Fruit fly (Drosophila melanogaster) whole organism, embryonic: Measurements from ENCODE around the gene Cep97.
A peak's percentile ranks its signal among the peaks of the same experiment; 100 is the strongest.

Source experiments
- Atf-2 ChIP-seq: fragments of 200-800 bp; sonication (Bioruptor generic); optimal IDR thresholded peaks from 2 replicates; lab custom pipeline; 2016; ENCODE audit warnings: missing biosample characterization, missing genetic modification characterization
- CG10979 ChIP-seq: fragments of 200-800 bp; sonication (Bioruptor generic); optimal IDR thresholded peaks from 2 replicates; lab custom pipeline; 2018; ENCODE audit warnings: missing biosample characterization, mild to moderate bottlenecking, missing genetic modification characterization, moderate library complexity
- CG12155 ChIP-seq: fragments of 200-800 bp; sonication (Bioruptor generic); optimal IDR thresholded peaks from 3 replicates; lab custom pipeline; 2016; ENCODE audit warnings: missing biosample characterization, missing genetic modification characterization
- CG13424 ChIP-seq: fragments of 200-800 bp; sonication (Bioruptor generic); optimal IDR thresholded peaks from 2 replicates; lab custom pipeline; 2019; ENCODE audit warnings: missing biosample characterization, mild to moderate bottlenecking, missing genetic modification characterization, moderate library complexity
- CG1792 ChIP-seq: fragments of 200-800 bp; sonication (Bioruptor generic); optimal IDR thresholded peaks from 2 replicates; lab custom pipeline; 2016; ENCODE audit warnings: missing biosample characterization, missing genetic modification characterization
- CG2199 ChIP-seq: fragments of 200-800 bp; sonication (Bioruptor generic); IDR thresholded peaks from 3 replicates; pipeline ENCODE4 v1.3.6; 2022; ENCODE audit warnings: missing biosample characterization, missing genetic modification characterization
- CG2678 ChIP-seq: fragments of 200-800 bp; sonication (Bioruptor generic); optimal IDR thresholded peaks from 3 replicates; lab custom pipeline; 2019; ENCODE audit warnings: missing biosample characterization, mild to moderate bottlenecking, missing genetic modification characterization, moderate library complexity
- CG2712 ChIP-seq: fragments of 200-800 bp; optimal IDR thresholded peaks from 3 replicates; lab custom pipeline; 2019; ENCODE audit warnings: missing biosample characterization, mild to moderate bottlenecking, missing genetic modification characterization, moderate library complexity
- CG30020 ChIP-seq: fragments of 200-800 bp; optimal IDR thresholded peaks from 2 replicates; lab custom pipeline; 2019; ENCODE audit warnings: missing biosample characterization, mild to moderate bottlenecking, missing genetic modification characterization, moderate library complexity
- CG3847 ChIP-seq: fragments of 200-800 bp; sonication (Bioruptor generic); IDR thresholded peaks from 2 replicates; pipeline ENCODE4 v1.3.6; 2022; ENCODE audit warnings: missing biosample characterization, missing genetic modification characterization
- CG4617 ChIP-seq: fragments of 200-800 bp; sonication (Bioruptor generic); optimal IDR thresholded peaks from 3 replicates; lab custom pipeline; 2016; ENCODE audit warnings: missing biosample characterization, missing genetic modification characterization, borderline replicate concordance
- CG5180 ChIP-seq: fragments of 200-800 bp; sonication (Bioruptor generic); optimal IDR thresholded peaks from 3 replicates; lab custom pipeline; 2017; ENCODE audit warnings: missing biosample characterization, missing genetic modification characterization, mild to moderate bottlenecking, moderate library complexity, missing genetic modification reagents
- CG8290 ChIP-seq, 3 experiments: fragments of 200-800 bp; sonication (Bioruptor generic); optimal IDR thresholded peaks; 2 replicates each; lab custom pipeline; 2016 to 2019; ENCODE audit warnings: missing biosample characterization in 3 of 3, missing genetic modification characterization in 3 of 3, mild to moderate bottlenecking in 2 of 3, moderate library complexity in 1 of 3
- CG8944 ChIP-seq: fragments of 200-800 bp; sonication (Bioruptor generic); optimal IDR thresholded peaks from 3 replicates; lab custom pipeline; 2016; ENCODE audit warnings: missing biosample characterization, missing genetic modification characterization
- CG9932 ChIP-seq: fragments of 200-800 bp; sonication (Bioruptor generic); IDR thresholded peaks from 2 replicates; pipeline ENCODE4 v1.3.6; 2022; ENCODE audit warnings: missing biosample characterization, missing genetic modification characterization
- D ChIP-seq, 2 experiments: fragments of 200-800 bp in 1 of 2; fragments of >200 bp in 1 of 2; sonication (Bioruptor generic) in 1 of 2; optimal IDR thresholded peaks; 2 replicates in 1 of 2; 3 replicates in 1 of 2; lab custom pipeline; 2017; ENCODE audit warnings: mild to moderate bottlenecking in 1 of 2, missing biosample characterization in 1 of 2, missing genetic modification characterization in 1 of 2, missing genetic modification reagents in 1 of 2
- D19A ChIP-seq: fragments of 200-800 bp; optimal IDR thresholded peaks from 3 replicates; lab custom pipeline; 2019; ENCODE audit warnings: missing biosample characterization, mild to moderate bottlenecking, missing genetic modification characterization, moderate library complexity
- D19B ChIP-seq: fragments of 200-800 bp; sonication (Bioruptor generic); optimal IDR thresholded peaks from 2 replicates; lab custom pipeline; 2017; ENCODE audit warnings: missing biosample characterization, mild to moderate bottlenecking, missing genetic modification characterization
- Dad ChIP-seq: fragments of 200-800 bp; sonication (Bioruptor generic); optimal IDR thresholded peaks from 3 replicates; lab custom pipeline; 2016; ENCODE audit warnings: missing biosample characterization, missing genetic modification characterization
- Dip2 ChIP-seq: fragments of 200-800 bp; sonication (Bioruptor generic); IDR thresholded peaks from 2 replicates; pipeline ENCODE4 v1.3.6; 2022; ENCODE audit warnings: missing biosample characterization, missing genetic modification characterization
- Gug ChIP-seq: fragments of 200-800 bp; sonication (Bioruptor generic); IDR thresholded peaks from 4 replicates; pipeline ENCODE4 v1.3.6; 2022; ENCODE audit warnings: missing biosample characterization, missing genetic modification characterization
- HLHmδ ChIP-seq: fragments of 200-800 bp; sonication (Bioruptor generic); optimal IDR thresholded peaks from 2 replicates; lab custom pipeline; 2018; ENCODE audit warnings: missing biosample characterization, mild to moderate bottlenecking, missing genetic modification characterization, moderate library complexity
- MTF-1 ChIP-seq: fragments of 200-800 bp; sonication (Bioruptor generic); optimal IDR thresholded peaks from 2 replicates; lab custom pipeline; 2018; ENCODE audit warnings: missing biosample characterization, mild to moderate bottlenecking, missing genetic modification characterization, borderline replicate concordance
- Neu2 ChIP-seq: fragments of 200-800 bp; sonication (Bioruptor generic); optimal IDR thresholded peaks from 3 replicates; lab custom pipeline; 2016; ENCODE audit warnings: missing biosample characterization, missing genetic modification characterization, borderline replicate concordance
- Rfx ChIP-seq: fragments of 200-800 bp; sonication (Bioruptor generic); IDR thresholded peaks from 2 replicates; pipeline ENCODE4 v1.3.6; 2022; ENCODE audit warnings: missing biosample characterization, missing genetic modification characterization
- Ssrp ChIP-seq: fragments of 200-800 bp; sonication (Bioruptor generic); optimal IDR thresholded peaks from 2 replicates; lab custom pipeline; 2018; ENCODE audit warnings: missing biosample characterization, mild to moderate bottlenecking, missing genetic modification characterization, moderate library complexity
- aop ChIP-seq: fragments of 200-800 bp; sonication (Bioruptor generic); IDR thresholded peaks from 2 replicates; pipeline ENCODE4 v1.3.6; 2022; ENCODE audit warnings: missing biosample characterization, missing genetic modification characterization
- bigmax ChIP-seq: fragments of 200-800 bp; sonication (Bioruptor generic); optimal IDR thresholded peaks from 2 replicates; lab custom pipeline; 2018; ENCODE audit warnings: missing biosample characterization, mild to moderate bottlenecking, missing genetic modification characterization
- br ChIP-seq: fragments of >200 bp; optimal IDR thresholded peaks from 2 replicates; lab custom pipeline; 2017
- bsh ChIP-seq, 2 experiments: fragments of 200-800 bp; sonication (Bioruptor generic); optimal IDR thresholded peaks; 2 replicates each; lab custom pipeline; 2017 to 2018; ENCODE audit warnings: mild to moderate bottlenecking in 2 of 2, missing biosample characterization in 2 of 2, missing genetic modification characterization in 2 of 2, moderate library complexity in 1 of 2
- dmrt11E ChIP-seq: fragments of 200-800 bp; sonication (Bioruptor generic); optimal IDR thresholded peaks from 3 replicates; lab custom pipeline; 2018; ENCODE audit warnings: missing biosample characterization, mild to moderate bottlenecking, missing genetic modification characterization, moderate library complexity
- dysf ChIP-seq: fragments of 200-800 bp; sonication (Bioruptor generic); IDR thresholded peaks from 3 replicates; pipeline ENCODE4 v1.3.6; 2022; ENCODE audit warnings: missing biosample characterization, missing genetic modification characterization
- gcm ChIP-seq: fragments of 200-800 bp; sonication (Bioruptor generic); optimal IDR thresholded peaks from 2 replicates; lab custom pipeline; 2019; ENCODE audit warnings: missing biosample characterization, mild to moderate bottlenecking, missing genetic modification characterization, moderate library complexity
- gem ChIP-seq: fragments of 200-800 bp; sonication (Bioruptor generic); optimal IDR thresholded peaks from 2 replicates; lab custom pipeline; 2019; ENCODE audit warnings: missing biosample characterization, mild to moderate bottlenecking, missing genetic modification characterization, moderate library complexity
- grau ChIP-seq: fragments of 200-800 bp; optimal IDR thresholded peaks from 3 replicates; lab custom pipeline; 2019; ENCODE audit warnings: missing biosample characterization, mild to moderate bottlenecking, missing genetic modification characterization, moderate library complexity
- h ChIP-seq: fragments of >200 bp; optimal IDR thresholded peaks from 2 replicates; lab custom pipeline; 2017
- ham ChIP-seq: fragments of 200-800 bp; sonication (Bioruptor generic); IDR thresholded peaks from 2 replicates; pipeline ENCODE4 v1.3.6; 2022; ENCODE audit warnings: missing biosample characterization, missing genetic modification characterization
- hkb ChIP-seq, 2 experiments: fragments of 200-800 bp in 1 of 2; fragments of >200 bp in 1 of 2; sonication (Bioruptor generic) in 1 of 2; IDR thresholded peaks in 1 of 2; optimal IDR thresholded peaks in 1 of 2; 2 replicates each; pipeline versions ENCODE4 v1.3.6 to Lab custom; 2017 to 2022; ENCODE audit warnings: missing biosample characterization in 1 of 2, missing genetic modification characterization in 1 of 2
- row ChIP-seq: fragments of 200-800 bp; sonication (Bioruptor generic); IDR thresholded peaks from 3 replicates; pipeline ENCODE4 v1.3.6; 2022; ENCODE audit warnings: missing biosample characterization, missing genetic modification characterization
- sens ChIP-seq: fragments of 200-800 bp; sonication (Bioruptor generic); peaks from one replicate; lab custom pipeline; 2016; ENCODE audit warnings: missing biosample characterization, missing genetic modification characterization
- slbo ChIP-seq: fragments of 200-800 bp; sonication (Bioruptor generic); IDR thresholded peaks from 2 replicates; pipeline ENCODE4 v1.3.6; 2022; ENCODE audit warnings: missing biosample characterization, missing genetic modification characterization
- slp2 ChIP-seq: fragments of 200-800 bp; sonication (Bioruptor generic); optimal IDR thresholded peaks from 2 replicates; lab custom pipeline; 2016; ENCODE audit warnings: missing biosample characterization, missing genetic modification characterization
- stc ChIP-seq: fragments of 200-800 bp; sonication (Bioruptor generic); IDR thresholded peaks from 2 replicates; pipeline ENCODE4 v1.3.6; 2022; ENCODE audit warnings: missing biosample characterization, missing genetic modification characterization
- tll ChIP-seq, 2 experiments: fragments of 200-800 bp in 1 of 2; fragments of >200 bp in 1 of 2; sonication (Bioruptor generic) in 1 of 2; optimal IDR thresholded peaks; 2 replicates each; lab custom pipeline; 2017 to 2019; ENCODE audit warnings: missing biosample characterization in 2 of 2, missing genetic modification characterization in 2 of 2, mild to moderate bottlenecking in 1 of 2, moderate library complexity in 1 of 2
- toy ChIP-seq: fragments of 200-800 bp; sonication (Bioruptor generic); IDR thresholded peaks from 2 replicates; pipeline ENCODE4 v1.3.6; 2022; ENCODE audit warnings: missing biosample characterization, missing genetic modification characterization
- trem ChIP-seq: fragments of 200-800 bp; optimal IDR thresholded peaks from 3 replicates; lab custom pipeline; 2019; ENCODE audit warnings: missing biosample characterization, mild to moderate bottlenecking, missing genetic modification characterization, moderate library complexity
- tx ChIP-seq: fragments of 200-800 bp; sonication (Bioruptor generic); optimal IDR thresholded peaks from 2 replicates; lab custom pipeline; 2016; ENCODE audit warnings: missing biosample characterization, missing genetic modification characterization
- wor ChIP-seq: fragments of 200-800 bp; sonication (Bioruptor generic); IDR thresholded peaks from 2 replicates; pipeline ENCODE4 v1.3.6; 2022; ENCODE audit warnings: missing biosample characterization, missing genetic modification characterization

Cep97 gene

dm6 chr2L:3829220-3829619 lies 38.3 kb upstream of the Cep97 start (continued):
- TF ChIP-seq MTF-1 (GFP tag; lab: Kevin White, UChicago) (no peak), tll (GFP tag; optimal IDR thresholded peaks at IDR 0.05; lab: Kevin White, UChicago) (peak in 1 of 2 experiments; percentile 75), Gug (GFP tag; lab: Robert Waterston, UW) (no peak), CG12155 (GFP tag; lab: Kevin White, UChicago) (no peak)

- TF ChIP-seq CG2678 (tag; lab: Kevin White, UChicago): peak; percentile 35
- no peak for TF ChIP-seq bigmax (GFP tag; lab: Kevin White, UChicago)
- TF ChIP-seq CG5180: no peak
- no peak for TF ChIP-seq tx
- no peak for TF ChIP-seq CG2199 (GFP tag; lab: Robert Waterston, UW)
- no peak for TF ChIP-seq CG1792 (GFP tag; lab: Kevin White, UChicago)
- no peak for TF ChIP-seq tll (GFP tag; optimal IDR thresholded peaks at IDR 0.05; lab: Kevin White, UChicago)
- TF ChIP-seq wor: peak; percentile 17; the same call in 1 of the 2 replicates
- TF ChIP-seq Dad (GFP tag; lab: Kevin White, UChicago): no peak
- TF ChIP-seq CG3847 (GFP tag; lab: Robert Waterston, UW): no peak
- peak; percentile 26 for TF ChIP-seq CG2712 (tag; lab: Kevin White, UChicago)
- TF ChIP-seq D19B (GFP tag; lab: Kevin White, UChicago): no peak
- no peak for TF ChIP-seq HLHmδ (GFP tag; lab: Kevin White, UChicago)
- no peak for TF ChIP-seq trem (tag; lab: Kevin White, UChicago)
- TF ChIP-seq CG9932 (GFP tag; lab: Robert Waterston, UW): no peak
- no peak for TF ChIP-seq CG10979 (tag; lab: Kevin White, UChicago)
- TF ChIP-seq CG8290 (GFP tag; optimal IDR thresholded peaks at IDR 0.05; lab: Kevin White, UChicago): no peak
- TF ChIP-seq CG8290 (tag; optimal IDR thresholded peaks at IDR 0.05; lab: Kevin White, UChicago): no peak
- TF ChIP-seq CG13424 (tag; lab: Kevin White, UChicago): peak; percentile 33
- 0 out of 2 replicates have a peak, but pooled peaks have one; percentile 6 for TF ChIP-seq slbo (GFP tag; lab: Robert Waterston, UW)
- TF ChIP-seq dysf (GFP tag; lab: Robert Waterston, UW): peak; percentile 5; the same call in 1 of the 3 replicates
- TF ChIP-seq grau (tag; lab: Kevin White, UChicago): peak; percentile 35
- peak; percentile 26 for TF ChIP-seq slp2 (GFP tag; lab: Kevin White, UChicago)
- TF ChIP-seq Atf-2 (GFP tag; lab: Kevin White, UChicago): no peak
- no peak for TF ChIP-seq stc
- no peak for TF ChIP-seq ham (GFP tag; lab: Robert Waterston, UW)
- peak in 1 of 2 experiments; percentile 17 for TF ChIP-seq bsh (GFP tag; optimal IDR thresholded peaks at IDR 0.05; lab: Kevin White, UChicago)
- peak; percentile 79 for TF ChIP-seq gcm (GFP tag; lab: Kevin White, UChicago)
- TF ChIP-seq aop: no peak
- TF ChIP-seq D19A (tag; lab: Kevin White, UChicago): peak; percentile 95
- no peak for TF ChIP-seq CG30020 (tag; lab: Kevin White, UChicago)
- peak; percentile 19; the same call in 1 of the 2 replicates for TF ChIP-seq Rfx (GFP tag; lab: Robert Waterston, UW)
- no peak for TF ChIP-seq CG4617
- TF ChIP-seq Ssrp (tag; lab: Kevin White, UChicago): no peak
- TF ChIP-seq h: no peak
- TF ChIP-seq sens (GFP tag; lab: Kevin White, UChicago): peak; percentile 75
- TF ChIP-seq Neu2 (GFP tag; lab: Kevin White, UChicago): no peak
- TF ChIP-seq dmrt11E (tag; lab: Kevin White, UChicago): peak; percentile 8
- TF ChIP-seq row (GFP tag; lab: Robert Waterston, UW): peak; percentile 21; the same call in 1 of the 3 replicates
- TF ChIP-seq gem (tag; lab: Kevin White, UChicago): peak; percentile 54
- TF ChIP-seq D (optimal IDR thresholded peaks at IDR 0.05; lab: Kevin White, UChicago): no peak
- no peak for TF ChIP-seq D (GFP tag; optimal IDR thresholded peaks at IDR 0.05; lab: Kevin White, UChicago)
- no peak for TF ChIP-seq hkb (optimal IDR thresholded peaks at IDR 0.05; lab: Kevin White, UChicago)
- TF ChIP-seq hkb (GFP tag; IDR thresholded peaks at IDR 0.05; lab: Robert Waterston, UW): no peak
- TF ChIP-seq Dip2 (GFP tag; lab: Robert Waterston, UW): no peak
- TF ChIP-seq CG8944 (GFP tag; lab: Kevin White, UChicago): no peak
- TF ChIP-seq br (lab: Kevin White, UChicago): no peak
- TF ChIP-seq toy: no peak
These were observed 35.8 kb upstream of the Cep97 start for dm6 chr2L:3831694-3832093.
